Worm (Caenorhabditis elegans) whole organism, L4/young adult: ENCODE measurements around the gene K02F6.8.
A peak's percentile ranks its signal among the peaks of the same experiment; 100 is the strongest.
"Not testable (repeated sequence)": the region's sequence is repeated elsewhere in the genome, so short reads cannot be mapped to it uniquely, and the experiment has no call there.

ENCODE experiments used
- W03F9.2 ChIP-seq: fragments of 150-350 bp; optimal IDR thresholded peaks from 2 replicates; lab custom pipeline; 2014; ENCODE audit warnings: missing biosample characterization, missing genetic modification characterization
- dao-5 ChIP-seq: sonication (generic microtip); optimal IDR thresholded peaks from 2 replicates; lab custom pipeline; 2016; ENCODE audit warnings: missing genotype, missing genetic modification characterization, moderate library complexity, missing compliant biosample characterization
- him-1 ChIP-seq: sonication (generic microtip); optimal IDR thresholded peaks from 2 replicates; lab custom pipeline; 2016; ENCODE audit warnings: missing genotype, missing genetic modification reagents, missing genetic modification characterization, missing compliant biosample characterization

Gene K02F6.8

DNA sequence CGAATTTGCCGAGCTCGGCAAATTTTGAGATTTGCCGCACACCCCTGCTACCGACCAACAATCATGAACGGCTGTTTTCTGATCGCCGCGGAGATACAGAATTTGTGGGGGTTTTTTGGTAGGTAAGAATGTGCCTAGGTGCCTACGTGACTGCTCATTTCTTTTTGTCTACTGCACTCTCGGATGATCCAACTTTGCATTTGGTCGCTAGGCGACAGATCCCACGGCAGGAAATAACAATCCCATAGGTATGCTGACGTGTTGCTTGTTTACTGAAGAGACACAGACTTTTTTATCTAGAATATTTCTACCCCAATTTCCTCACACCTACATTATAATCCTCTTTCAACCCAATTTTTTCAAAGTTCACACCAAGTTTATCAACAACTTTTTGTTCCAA is at the start of gene K02F6.8:
Gene K02F6.8, minus strand, starts transcription at position 101 of the 400 bp plus-strand sequence.
- not testable (repeated sequence) for TF ChIP-seq him-1; dao-5 (tag; lab: Kevin White, UChicago); W03F9.2 (tag; lab: Kevin White, UChicago)

ce11 chrII:2583044-2583443 is 48.2 kb upstream of the K02F6.8 start, which contains the start of gene sri-74:
Gene sri-74, minus strand, starts transcription at chrII:2583144.
- TF ChIP-seq dao-5 (tag; lab: Kevin White, UChicago) (no peak), W03F9.2 (tag; lab: Kevin White, UChicago) (no peak), him-1 (no peak)

DNA sequence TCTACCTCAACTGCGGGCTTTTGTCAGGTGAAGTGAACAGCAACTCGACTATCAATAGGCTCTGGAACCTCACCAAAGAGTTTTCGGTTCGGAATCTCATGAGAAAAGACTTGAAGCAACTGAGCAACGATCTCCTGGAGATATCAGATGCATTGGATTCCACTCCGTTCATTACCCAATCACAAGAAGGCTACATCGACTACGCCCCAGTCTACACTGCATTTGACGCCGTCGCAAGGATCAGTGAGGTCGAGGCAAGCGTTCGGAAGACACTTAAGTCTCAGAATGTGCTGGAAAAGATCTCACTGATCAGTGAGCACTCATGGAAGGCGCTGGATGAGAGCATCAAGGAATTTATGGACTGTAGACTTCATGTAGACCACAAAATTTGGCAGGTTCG is 43.4 kb upstream of the K02F6.8 start:
- TF ChIP-seq dao-5 (tag; lab: Kevin White, UChicago) = no peak
- no peak for TF ChIP-seq him-1
- TF ChIP-seq W03F9.2 (tag; lab: Kevin White, UChicago) = no peak

ce11 chrII:2564899-2565298 is 30.0 kb upstream of the K02F6.8 start, which contains the start of gene usp-39:
Gene usp-39, plus strand, starts transcription at chrII:2565275.
- peak; percentile 52 for TF ChIP-seq him-1
- peak; percentile 86 for TF ChIP-seq W03F9.2 (tag; lab: Kevin White, UChicago)
- no peak for TF ChIP-seq dao-5 (tag; lab: Kevin White, UChicago)

- TF ChIP-seq dao-5 (tag; lab: Kevin White, UChicago) (no peak), W03F9.2 (tag; lab: Kevin White, UChicago) (no peak)
Observed at ce11 chrII:2563973-2564372, 29.1 kb upstream of the K02F6.8 start, which contains the start of gene nep-18. Gene nep-18, minus strand, starts transcription at chrII:2564073.

DNA sequence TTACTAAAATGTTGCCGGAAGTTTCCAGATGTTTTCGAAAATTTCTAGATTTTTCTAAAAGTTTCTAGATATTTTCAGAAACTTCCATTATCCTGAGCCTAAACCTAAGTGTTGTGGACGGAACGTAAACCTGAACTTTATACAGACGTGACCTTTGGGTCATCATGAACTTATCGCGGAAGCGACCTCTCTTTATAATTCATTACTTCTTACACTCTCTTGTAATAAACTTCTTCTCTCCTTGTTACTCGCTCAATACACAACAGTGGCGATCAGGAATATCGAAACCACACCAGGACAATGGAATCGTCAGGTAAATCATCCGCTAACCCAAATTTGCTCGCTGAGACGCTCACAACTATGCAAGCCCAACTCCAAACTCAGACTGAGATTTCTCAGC is 18.8 kb upstream of the K02F6.8 start, which contains the start of gene K02F6.1:
Gene K02F6.1, plus strand, starts transcription at position 301 of the 400 bp plus-strand sequence.
- TF ChIP-seq dao-5 (tag; lab: Kevin White, UChicago); him-1; W03F9.2 (tag; lab: Kevin White, UChicago): not testable (repeated sequence)

DNA sequence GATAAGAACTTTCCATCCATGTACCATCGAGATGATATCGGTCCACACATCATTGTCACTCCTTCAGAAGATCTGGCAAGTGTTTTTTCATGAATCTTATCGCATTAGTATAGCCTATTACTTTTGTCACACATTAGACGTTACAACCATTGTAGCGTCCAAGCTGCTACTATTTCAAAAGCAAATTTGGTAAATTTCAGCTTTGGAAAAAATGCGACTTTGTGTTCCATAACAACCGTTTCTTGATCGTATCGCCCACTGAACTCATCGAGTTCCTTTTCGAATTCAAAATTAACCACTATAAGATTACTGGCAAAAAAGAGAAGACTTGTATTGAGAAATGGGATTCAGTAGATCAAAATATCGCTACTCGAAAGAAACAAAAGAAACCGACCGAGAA is 18.2 kb upstream of the K02F6.8 start:
- TF ChIP-seq dao-5 (tag; lab: Kevin White, UChicago) (no peak), him-1 (no peak), W03F9.2 (tag; lab: Kevin White, UChicago) (no peak)

DNA sequence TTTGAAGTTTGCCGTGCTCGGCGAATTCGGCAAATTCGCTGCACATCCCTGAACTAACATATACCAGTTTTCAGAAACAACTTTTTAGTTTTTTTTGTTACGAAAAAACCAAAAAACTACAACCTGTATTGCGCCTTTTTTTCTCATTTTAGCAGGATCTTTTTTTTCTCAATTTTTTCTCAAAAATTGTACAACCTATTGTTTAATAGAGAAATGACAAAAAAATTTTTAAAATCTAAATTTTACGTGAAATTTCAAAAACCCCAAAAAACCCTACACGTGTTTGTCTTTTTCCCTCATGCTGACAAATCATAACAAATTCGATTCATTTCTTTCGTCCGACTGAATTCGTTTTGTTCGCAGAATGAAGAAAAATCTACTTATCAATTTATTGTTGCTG is 11.1 kb upstream of the K02F6.8 start, which contains the start of gene K02F6.3:
Gene K02F6.3, plus strand, starts transcription at position 301 of the 400 bp plus-strand sequence.
- TF ChIP-seq dao-5 (tag; lab: Kevin White, UChicago) (no peak), him-1 (no peak), W03F9.2 (tag; lab: Kevin White, UChicago) (no peak)

- no peak for TF ChIP-seq dao-5 (tag; lab: Kevin White, UChicago)
- no peak for TF ChIP-seq W03F9.2 (tag; lab: Kevin White, UChicago)
- no peak for TF ChIP-seq him-1
Observed at ce11 chrII:2538194-2538593, 3.3 kb upstream of the K02F6.8 start, which contains the start of gene K02F6.4. Gene K02F6.4, plus strand, starts transcription at chrII:2538494.

DNA sequence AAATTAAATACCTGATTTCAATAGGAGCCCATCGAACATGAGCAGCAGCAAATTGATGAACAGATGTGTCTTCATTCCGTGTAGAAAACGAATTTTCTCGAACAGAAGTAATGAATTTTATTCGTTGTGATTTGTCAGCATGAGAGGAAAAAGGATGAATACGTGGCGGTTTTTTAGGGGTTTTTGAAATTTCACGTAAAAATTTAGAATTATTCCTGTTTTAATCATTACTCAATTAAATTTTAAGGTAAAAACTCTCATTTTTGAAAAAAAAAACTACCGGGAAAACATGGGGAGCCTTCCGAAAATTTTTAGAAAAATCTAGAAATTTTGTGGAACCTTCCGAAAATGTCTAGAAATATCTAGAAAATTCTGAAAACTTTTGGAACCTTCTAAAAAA is 2.9 kb upstream of the K02F6.8 start, which contains the start of gene K02F6.7:
Gene K02F6.7, minus strand, starts transcription at position 101 of the 400 bp plus-strand sequence.
- TF ChIP-seq dao-5 (tag; lab: Kevin White, UChicago) (no peak), him-1 (no peak), W03F9.2 (tag; lab: Kevin White, UChicago) (no peak)

DNA sequence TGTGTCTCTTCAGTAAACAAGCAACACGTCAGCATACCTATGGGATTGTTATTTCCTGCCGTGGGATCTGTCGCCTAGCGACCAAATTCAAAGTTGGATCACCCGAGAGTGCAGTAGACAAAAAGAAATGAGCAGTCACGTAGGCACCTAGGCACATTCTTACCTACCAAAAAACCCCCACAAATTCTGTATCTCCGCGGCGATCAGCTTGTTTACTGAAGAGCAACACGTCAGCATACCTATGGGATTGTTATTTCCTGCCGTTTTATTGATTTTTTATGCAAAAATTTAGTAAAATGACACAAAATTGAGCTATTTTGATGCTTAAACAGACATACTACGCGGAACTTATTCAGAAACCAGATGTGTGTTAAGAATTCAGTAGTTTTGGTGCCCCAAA is 393 bp downstream of the K02F6.8 start, which contains the start of gene K02F6.5:
Gene K02F6.5, plus strand, starts transcription at position 301 of the 400 bp plus-strand sequence.
- TF ChIP-seq dao-5 (tag; lab: Kevin White, UChicago); W03F9.2 (tag; lab: Kevin White, UChicago); him-1: not testable (repeated sequence)

DNA sequence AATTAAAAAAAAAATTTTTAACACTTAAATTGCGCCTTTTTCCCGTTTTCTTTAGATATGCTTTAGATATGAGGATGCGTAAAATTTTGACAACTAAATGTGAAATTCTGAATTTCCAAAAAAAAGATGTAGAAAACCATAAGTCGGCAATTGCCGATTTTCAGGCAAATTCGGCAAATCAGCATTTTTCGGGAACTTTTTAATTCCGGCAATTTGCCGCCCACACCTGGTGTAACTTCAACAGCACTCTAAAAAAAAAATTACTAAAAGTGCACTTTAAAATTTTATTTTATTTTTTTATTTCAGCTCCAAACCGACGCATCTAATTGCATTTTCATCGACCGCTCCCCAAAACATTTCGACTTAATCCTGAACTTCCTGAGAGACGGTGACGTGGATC is 4.4 kb downstream of the K02F6.8 start, which contains the start of gene K02F6.6:
Gene K02F6.6, plus strand, starts transcription at position 301 of the 400 bp plus-strand sequence.
- TF ChIP-seq him-1 (no peak), W03F9.2 (tag; lab: Kevin White, UChicago) (no peak), dao-5 (tag; lab: Kevin White, UChicago) (no peak)

ce11 chrII:2526887-2527286 is 8.0 kb downstream of the K02F6.8 start:
- TF ChIP-seq him-1 (no peak), dao-5 (tag; lab: Kevin White, UChicago) (no peak), W03F9.2 (tag; lab: Kevin White, UChicago) (no peak)

DNA sequence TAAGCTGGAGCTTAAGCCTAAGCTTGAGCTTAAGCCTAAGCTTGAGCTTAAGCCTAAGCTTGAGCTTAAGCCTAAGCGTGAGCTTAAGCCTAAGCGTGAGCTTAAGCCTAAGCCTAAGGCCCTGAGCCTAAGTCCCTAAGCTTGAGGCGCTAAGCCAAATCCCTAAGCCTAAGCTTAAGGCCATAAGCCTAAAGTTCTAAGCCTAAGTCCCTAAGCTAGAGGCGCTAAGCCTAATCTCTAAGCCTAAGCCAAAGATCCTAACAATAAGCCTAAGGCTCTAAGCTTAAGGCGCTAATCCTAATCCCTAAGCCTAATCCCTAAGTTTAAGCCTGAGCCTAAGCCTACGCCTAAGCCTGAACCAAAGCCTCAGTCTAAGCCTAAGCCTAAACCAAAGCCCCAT is 9.2 kb downstream of the K02F6.8 start:
- TF ChIP-seq dao-5 (tag; lab: Kevin White, UChicago) = no peak
- TF ChIP-seq W03F9.2 (tag; lab: Kevin White, UChicago) = no peak
